Fruit fly (Drosophila melanogaster) whole organism, pupa: ENCODE measurements around the gene CG42537.

Experiments used
- CG12605 ChIP-seq: fragments of 200-800 bp; sonication (Bioruptor generic); IDR thresholded peaks from 2 replicates; pipeline ENCODE4 v1.3.6; 2022; ENCODE audit warnings: missing biosample characterization, missing genetic modification characterization
- CG8301 ChIP-seq: fragments of 200-800 bp; sonication (Bioruptor generic); optimal IDR thresholded peaks from 2 replicates; lab custom pipeline; 2018; ENCODE audit warnings: missing biosample characterization, mild to moderate bottlenecking, missing genetic modification characterization
- EcR ChIP-seq: fragments of 200-800 bp; sonication (Bioruptor generic); optimal IDR thresholded peaks from 3 replicates; lab custom pipeline; 2019; ENCODE audit warnings: missing biosample characterization, missing genetic modification characterization, mild to moderate bottlenecking, moderate library complexity, missing genetic modification reagents
- Ets98B ChIP-seq: fragments of 200-800 bp; sonication (Bioruptor generic); IDR thresholded peaks from 2 replicates; pipeline ENCODE4 v1.3.6; 2022; ENCODE audit warnings: missing biosample characterization, missing genetic modification characterization
- Pif1B ChIP-seq: fragments of 200-800 bp; sonication (Bioruptor generic); optimal IDR thresholded peaks from 3 replicates; lab custom pipeline; 2016; ENCODE audit warnings: missing biosample characterization, missing genetic modification characterization
- rn ChIP-seq: fragments of 200-800 bp; sonication (Bioruptor generic); IDR thresholded peaks from 2 replicates; pipeline ENCODE4 v1.3.6; 2022; ENCODE audit warnings: missing biosample characterization, missing genetic modification characterization

dm6 chr3R:6351181-6351580 lies 26.4 kb upstream of the CG42537 start:
- TF ChIP-seq CG8301 (tag; lab: Kevin White, UChicago) (no peak), CG12605 (no peak), rn (GFP tag; lab: Robert Waterston, UW) (no peak), Pif1B (GFP tag; lab: Kevin White, UChicago) (no peak), Ets98B (GFP tag; lab: Robert Waterston, UW) (no peak; the same call in 1 of the 2 replicates), EcR (GFP tag; lab: Kevin White, UChicago) (peak; percentile 23)
